Fruit fly (Drosophila melanogaster) whole organism, wandering third instar larva: Measurements from ENCODE around the gene CG4230.
A peak's percentile ranks its signal among the peaks of the same experiment; 100 is the strongest.

Experiments used
- Abd-B ChIP-seq: fragments of >200 bp; optimal IDR thresholded peaks from 2 replicates; lab custom pipeline; 2017; ENCODE audit warnings: missing biosample characterization, missing genetic modification characterization
- CG32264 ChIP-seq: fragments of 200-800 bp; sonication (Bioruptor generic); optimal IDR thresholded peaks from 2 replicates; lab custom pipeline; 2016; ENCODE audit warnings: missing biosample characterization, missing genetic modification characterization
- CG9705 ChIP-seq: fragments of 200-800 bp; sonication (Bioruptor generic); optimal IDR thresholded peaks from 2 replicates; lab custom pipeline; 2018; ENCODE audit warnings: missing biosample characterization, mild to moderate bottlenecking, missing genetic modification characterization
- CrebA ChIP-seq: fragments of 200-800 bp; sonication (Bioruptor generic); optimal IDR thresholded peaks from 2 replicates; lab custom pipeline; 2016; ENCODE audit warnings: missing biosample characterization, mild to moderate bottlenecking, missing genetic modification characterization, borderline replicate concordance
- Dfd ChIP-seq: fragments of >200 bp; optimal IDR thresholded peaks from 2 replicates; lab custom pipeline; 2017; ENCODE audit warnings: missing biosample characterization, missing genetic modification characterization
- Dif ChIP-seq: fragments of 200-275, 200-300 bp; sonication (Bioruptor generic); optimal IDR thresholded peaks from 2 replicates; lab custom pipeline; 2018; ENCODE audit warnings: missing biosample characterization, missing genetic modification characterization; ENCODE audit not compliant: partially characterized antibody
- GATAd ChIP-seq: sonication (Bioruptor generic); optimal IDR thresholded peaks from 2 replicates; lab custom pipeline; 2016; ENCODE audit warnings: missing biosample characterization, missing genetic modification characterization
- HLH106 ChIP-seq: fragments of 200-800 bp; optimal IDR thresholded peaks from 3 replicates; lab custom pipeline; 2019; ENCODE audit warnings: missing biosample characterization, mild to moderate bottlenecking, missing genetic modification characterization, moderate library complexity
- Hnf4 ChIP-seq: fragments of 200-800 bp; sonication (Bioruptor generic); optimal IDR thresholded peaks from 2 replicates; lab custom pipeline; 2016; ENCODE audit warnings: missing biosample characterization, mild to moderate bottlenecking, missing genetic modification characterization
- Hr78 ChIP-seq: fragments of >200 bp; optimal IDR thresholded peaks from 2 replicates; lab custom pipeline; 2017; ENCODE audit warnings: missing biosample characterization, missing genetic modification characterization
- Hr83 ChIP-seq: fragments of 200-300 bp; sonication (Bioruptor generic); optimal IDR thresholded peaks from 2 replicates; lab custom pipeline; 2016; ENCODE audit warnings: missing biosample characterization, mild to moderate bottlenecking, missing genetic modification characterization, moderate library complexity; ENCODE audit not compliant: poor library complexity, severe bottlenecking
- Jra ChIP-seq: sonication (Bioruptor generic); optimal IDR thresholded peaks from 2 replicates; lab custom pipeline; 2016; ENCODE audit warnings: missing biosample characterization, missing genetic modification characterization
- Mio ChIP-seq: sonication (Bioruptor generic); optimal IDR thresholded peaks from 2 replicates; lab custom pipeline; 2016; ENCODE audit warnings: missing biosample characterization, missing genetic modification characterization
- Myc ChIP-seq: fragments of >200 bp; optimal IDR thresholded peaks from 2 replicates; lab custom pipeline; 2017
- N ChIP-seq: fragments of >200 bp; optimal IDR thresholded peaks from 2 replicates; lab custom pipeline; 2018; ENCODE audit warnings: missing biosample characterization, missing external identifiers, missing genetic modification characterization
- OdsH ChIP-seq: fragments of 200-800 bp; sonication (Bioruptor generic); optimal IDR thresholded peaks from 2 replicates; lab custom pipeline; 2016; ENCODE audit warnings: missing biosample characterization, mild to moderate bottlenecking, missing genetic modification characterization
- Rel ChIP-seq, 2 experiments: fragments of 200-800 bp; sonication (Bioruptor generic) in 1 of 2; optimal IDR thresholded peaks; 2 replicates in 1 of 2; 3 replicates in 1 of 2; lab custom pipeline; 2016 to 2019; ENCODE audit warnings: mild to moderate bottlenecking in 2 of 2, missing biosample characterization in 2 of 2, missing genetic modification characterization in 2 of 2, moderate library complexity in 1 of 2
- Sp1 ChIP-seq: fragments of 200-800 bp; sonication (Bioruptor generic); optimal IDR thresholded peaks from 3 replicates; lab custom pipeline; 2019; ENCODE audit warnings: missing biosample characterization, mild to moderate bottlenecking, missing genetic modification characterization, moderate library complexity
- Vsx2 ChIP-seq: fragments of 200-300, 225-300 bp; sonication (Bioruptor generic); optimal IDR thresholded peaks from 2 replicates; lab custom pipeline; 2018; ENCODE audit warnings: missing biosample characterization, missing genetic modification characterization; ENCODE audit not compliant: partially characterized antibody
- br ChIP-seq: fragments of 200-800 bp; sonication (Bioruptor generic); optimal IDR thresholded peaks from 2 replicates; lab custom pipeline; 2016; ENCODE audit warnings: missing biosample characterization, missing genetic modification characterization
- brk ChIP-seq: fragments of 200-800 bp; sonication (Bioruptor generic); optimal IDR thresholded peaks from 2 replicates; lab custom pipeline; 2016; ENCODE audit warnings: missing biosample characterization, mild to moderate bottlenecking, missing genetic modification characterization
- dl ChIP-seq, 2 experiments: fragments of 175-275, 200-275 bp in 1 of 2; fragments of 200-275 bp in 1 of 2; sonication (Bioruptor generic); optimal IDR thresholded peaks; lab custom pipeline; 2018; ENCODE audit warnings: mild to moderate bottlenecking in 2 of 2, missing biosample characterization in 2 of 2, missing genetic modification characterization in 2 of 2, moderate library complexity in 2 of 2; ENCODE audit not compliant: partially characterized antibody in 2 of 2, insufficient read depth in 1 of 2
- dmrt93B ChIP-seq: fragments of 200-800 bp; sonication (Bioruptor generic); optimal IDR thresholded peaks from 2 replicates; lab custom pipeline; 2018; ENCODE audit warnings: missing biosample characterization, mild to moderate bottlenecking, missing genetic modification characterization
- dsf ChIP-seq: sonication (Bioruptor generic); optimal IDR thresholded peaks from 2 replicates; lab custom pipeline; 2016; ENCODE audit warnings: missing biosample characterization, missing genetic modification characterization, borderline replicate concordance
- ey ChIP-seq: fragments of 200-800 bp; sonication (Bioruptor generic); optimal IDR thresholded peaks from 2 replicates; lab custom pipeline; 2016; ENCODE audit warnings: missing biosample characterization, missing genetic modification characterization
- foxo ChIP-seq, 2 experiments: fragments of 200-800 bp; sonication (Bioruptor generic); optimal IDR thresholded peaks; 2 replicates in 1 of 2; 3 replicates in 1 of 2; lab custom pipeline; 2016 to 2017; ENCODE audit warnings: missing biosample characterization in 2 of 2, missing genetic modification characterization in 2 of 2
- fru ChIP-seq: fragments of 200-800 bp; sonication (Bioruptor generic); optimal IDR thresholded peaks from 3 replicates; lab custom pipeline; 2016; ENCODE audit warnings: missing biosample characterization, mild to moderate bottlenecking, missing genetic modification characterization
- h ChIP-seq: fragments of 200-800 bp; sonication (Bioruptor generic); optimal IDR thresholded peaks from 3 replicates; lab custom pipeline; 2016; ENCODE audit warnings: missing biosample characterization, mild to moderate bottlenecking, missing genetic modification characterization
- jim ChIP-seq: fragments of 175-275, 200-325 bp; sonication (Bioruptor generic); optimal IDR thresholded peaks from 2 replicates; lab custom pipeline; 2016; ENCODE audit warnings: missing biosample characterization, mild to moderate bottlenecking, missing genetic modification characterization
- lola ChIP-seq: fragments of >200 bp; optimal IDR thresholded peaks from 2 replicates; lab custom pipeline; 2017; ENCODE audit warnings: missing biosample characterization, missing genetic modification characterization
- pan ChIP-seq: fragments of >200 bp; optimal IDR thresholded peaks from 2 replicates; lab custom pipeline; 2017
- psq ChIP-seq: fragments of 200-800 bp; sonication (Bioruptor generic); optimal IDR thresholded peaks from 3 replicates; lab custom pipeline; 2017; ENCODE audit warnings: missing biosample characterization, mild to moderate bottlenecking, missing genetic modification characterization, moderate library complexity
- rgr ChIP-seq: fragments of 200-800 bp; sonication (Bioruptor generic); optimal IDR thresholded peaks from 3 replicates; lab custom pipeline; 2016; ENCODE audit warnings: missing biosample characterization, mild to moderate bottlenecking, missing genetic modification characterization
- sage ChIP-seq: fragments of 200-800 bp; sonication (Bioruptor generic); optimal IDR thresholded peaks from 2 replicates; lab custom pipeline; 2016; ENCODE audit warnings: missing biosample characterization, mild to moderate bottlenecking, missing genetic modification characterization
- sv ChIP-seq: fragments of 200-800 bp; sonication (Bioruptor generic); optimal IDR thresholded peaks from 3 replicates; lab custom pipeline; 2016; ENCODE audit warnings: missing biosample characterization, missing genetic modification characterization
- tai ChIP-seq: sonication (Bioruptor generic); optimal IDR thresholded peaks from 2 replicates; lab custom pipeline; 2016; ENCODE audit warnings: missing biosample characterization, missing genetic modification characterization
- usp ChIP-seq: fragments of >200 bp; optimal IDR thresholded peaks from 2 replicates; lab custom pipeline; 2017; ENCODE audit warnings: missing biosample characterization, missing genetic modification characterization
- woc ChIP-seq: sonication (Bioruptor generic); optimal IDR thresholded peaks from 2 replicates; lab custom pipeline; 2016; ENCODE audit warnings: missing biosample characterization, mild to moderate bottlenecking, missing genetic modification characterization

Gene CG4230

DNA sequence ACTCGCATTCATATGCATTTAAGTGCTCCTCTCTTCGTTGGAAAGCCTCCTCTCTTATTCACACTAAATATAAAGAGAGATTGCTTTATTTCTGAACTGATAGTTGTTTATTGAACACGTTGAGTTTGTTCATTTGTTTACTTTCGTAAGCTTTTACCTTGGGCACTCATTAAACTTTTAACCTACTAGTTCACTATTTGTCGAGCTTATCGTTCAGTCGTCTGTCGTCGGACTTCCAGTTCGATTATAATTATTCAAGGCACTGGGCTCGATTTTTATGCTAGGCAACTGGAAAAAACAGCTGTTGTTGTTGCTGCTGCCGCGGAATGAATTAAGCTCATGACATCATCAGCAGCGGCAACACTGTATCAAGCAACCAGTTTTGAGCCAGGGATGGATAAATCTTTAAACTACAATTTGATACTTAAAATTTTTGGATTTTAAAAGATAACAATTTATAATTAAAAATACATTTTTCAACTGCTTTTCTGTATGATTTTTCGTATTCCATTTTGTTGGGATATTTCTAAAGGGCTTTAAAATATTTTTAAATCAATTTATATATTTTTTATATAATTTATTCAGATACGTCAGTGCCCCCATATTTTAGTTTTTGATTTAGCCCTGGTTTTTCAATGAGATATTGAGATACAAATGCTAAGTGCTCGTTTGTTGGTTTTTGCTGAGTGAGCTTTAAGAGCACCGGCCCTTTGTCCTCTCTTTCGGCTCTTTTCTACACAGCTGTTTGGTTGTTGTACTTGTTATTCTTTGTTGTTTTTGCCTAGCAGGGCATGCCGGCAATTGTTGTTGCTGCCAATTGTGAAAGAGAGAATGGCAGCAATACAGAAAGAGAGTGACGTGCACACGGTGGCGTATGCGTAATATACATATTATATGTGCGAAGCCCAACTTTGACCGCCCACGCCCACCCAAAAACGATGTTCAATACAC lies 49.5 kb downstream of the CG4230 start:
- TF ChIP-seq fru (peak; percentile 89), OdsH (GFP tag; lab: Kevin White, UChicago) (peak; percentile 93), Dfd (no peak), tai (GFP tag; lab: Kevin White, UChicago) (no peak), GATAd (no peak), rgr (peak; percentile 90), brk (GFP tag; lab: Kevin White, UChicago) (peak; percentile 48), ey (GFP tag; lab: Kevin White, UChicago) (peak; percentile 78), woc (peak; percentile 65), dsf (GFP tag; lab: Kevin White, UChicago) (peak; percentile 14), pan (lab: Kevin White, UChicago) (no peak), Hnf4 (GFP tag; lab: Kevin White, UChicago) (no peak), Abd-B (no peak), HLH106 (tag; lab: Kevin White, UChicago) (peak; percentile 98), Myc (lab: Kevin White, UChicago) (no peak), Jra (GFP tag; lab: Kevin White, UChicago) (no peak), Vsx2 (GFP tag; lab: Kevin White, UChicago) (no peak), usp (GFP tag; lab: Kevin White, UChicago) (no peak), Hr83 (GFP tag; lab: Kevin White, UChicago) (no peak), jim (GFP tag; lab: Kevin White, UChicago) (no peak), sage (GFP tag; lab: Kevin White, UChicago) (peak; percentile 58), h (GFP tag; lab: Kevin White, UChicago) (peak; percentile 85), Sp1 (GFP tag; lab: Kevin White, UChicago) (peak; percentile 98), Hr78 (GFP tag; lab: Kevin White, UChicago) (no peak), psq (GFP tag; lab: Kevin White, UChicago) (peak; percentile 92), dl (GFP tag; optimal IDR thresholded peaks at IDR 0.05; lab: Kevin White, UChicago; ENCODE audit: insufficient read depth in 1 of 2, partially characterized antibody in 2 of 2) (peak; percentile 13 to 21), Dif (GFP tag; lab: Kevin White, UChicago) (peak; percentile 7), N (GFP tag; lab: Kevin White, UChicago) (no peak), CG32264 (GFP tag; lab: Kevin White, UChicago) (no peak), lola (GFP tag; lab: Kevin White, UChicago) (no peak), br (GFP tag; lab: Kevin White, UChicago) (peak; percentile 48), sv (peak; percentile 74), Mio (GFP tag; lab: Kevin White, UChicago) (no peak), CrebA (no peak), foxo (GFP tag; optimal IDR thresholded peaks at IDR 0.05; lab: Kevin White, UChicago) (peak in 1 of 2 experiments; percentile 93), CG9705 (GFP tag; lab: Kevin White, UChicago) (peak; percentile 90), dmrt93B (peak; percentile 90), Rel (GFP tag; optimal IDR thresholded peaks at IDR 0.05; lab: Kevin White, UChicago) (peak; percentile 29), Rel (tag; optimal IDR thresholded peaks at IDR 0.05; lab: Kevin White, UChicago) (peak; percentile 83)

DNA sequence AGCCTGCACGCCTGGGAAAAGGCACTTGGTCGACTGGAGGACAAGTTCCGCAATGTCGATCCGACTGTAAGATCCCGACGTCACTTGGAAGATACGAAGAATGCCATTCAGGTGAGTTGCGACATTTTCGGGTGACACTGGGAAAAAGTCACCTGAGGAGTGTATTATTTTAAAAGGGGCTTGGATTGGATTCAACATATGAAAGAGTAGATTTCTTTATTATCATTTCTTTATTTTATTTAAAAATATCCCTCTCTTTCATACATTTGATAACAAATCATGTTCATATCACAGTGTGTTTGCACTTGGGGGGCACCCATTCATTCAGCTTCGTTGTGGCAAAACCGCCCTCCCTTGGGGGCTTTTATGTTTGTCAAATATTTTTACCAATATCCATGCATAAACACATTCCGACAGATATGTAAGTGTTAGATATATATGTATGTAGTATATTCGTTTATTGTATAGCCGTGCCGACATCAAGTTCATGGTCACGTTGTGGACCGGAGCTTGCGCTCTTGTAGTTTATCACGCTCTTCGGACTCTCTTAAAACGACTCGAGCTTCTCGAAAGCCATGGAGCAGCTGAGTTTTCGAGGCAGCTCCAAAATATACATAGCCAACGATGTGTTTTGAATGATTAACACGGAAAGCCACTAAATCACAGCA lies 51.3 kb downstream of the CG4230 start:
- TF ChIP-seq foxo (GFP tag; optimal IDR thresholded peaks at IDR 0.05; lab: Kevin White, UChicago) (no peak), ey (GFP tag; lab: Kevin White, UChicago) (no peak), HLH106 (tag; lab: Kevin White, UChicago) (no peak), GATAd (no peak), Abd-B (no peak), Sp1 (GFP tag; lab: Kevin White, UChicago) (no peak), Dfd (no peak), Vsx2 (GFP tag; lab: Kevin White, UChicago) (no peak)
